Fruit fly (Drosophila melanogaster) whole organism, embryonic: ENCODE data around the gene CG14742.

Source experiments
- BtbVII ChIP-seq: fragments of 200-800 bp; sonication (Bioruptor generic); optimal IDR thresholded peaks from 3 replicates; lab custom pipeline; 2017; ENCODE audit warnings: missing biosample characterization, mild to moderate bottlenecking, missing genetic modification characterization
- CG10274 ChIP-seq: fragments of 200-800 bp; sonication (Bioruptor generic); optimal IDR thresholded peaks from 3 replicates; lab custom pipeline; 2017; ENCODE audit warnings: missing biosample characterization, mild to moderate bottlenecking, missing genetic modification characterization
- CG10959 ChIP-seq: fragments of 200-800 bp; sonication (Bioruptor generic); IDR thresholded peaks from 2 replicates; pipeline ENCODE4 v1.3.6; 2022; ENCODE audit warnings: missing biosample characterization, missing genetic modification characterization
- CG11398 ChIP-seq: fragments of 200-800 bp; sonication (Bioruptor generic); optimal IDR thresholded peaks from 2 replicates; lab custom pipeline; 2016; ENCODE audit warnings: missing biosample characterization, missing genetic modification characterization
- CG11695 ChIP-seq: fragments of 200-800 bp; sonication (Bioruptor generic); IDR thresholded peaks from 3 replicates; pipeline ENCODE4 v1.3.6; 2022; ENCODE audit warnings: missing biosample characterization, missing genetic modification characterization
- CG15479 ChIP-seq: fragments of 200-800 bp; sonication (Bioruptor generic); optimal IDR thresholded peaks from 3 replicates; lab custom pipeline; 2019; ENCODE audit warnings: missing biosample characterization, mild to moderate bottlenecking, missing genetic modification characterization, moderate library complexity
- CG16779 ChIP-seq: fragments of 200-800 bp; sonication (Bioruptor generic); IDR thresholded peaks from 2 replicates; pipeline ENCODE4 v1.3.6; 2022; ENCODE audit warnings: missing biosample characterization, missing genetic modification characterization
- CG1832 ChIP-seq: fragments of 200-800 bp; sonication (Bioruptor generic); optimal IDR thresholded peaks from 2 replicates; lab custom pipeline; 2017; ENCODE audit warnings: missing biosample characterization, mild to moderate bottlenecking, missing genetic modification characterization, inconsistent platforms
- CG31365 ChIP-seq: fragments of 200-800 bp; sonication (Bioruptor generic); optimal IDR thresholded peaks from 2 replicates; lab custom pipeline; 2018; ENCODE audit warnings: missing biosample characterization, mild to moderate bottlenecking, missing genetic modification characterization
- CG31441 ChIP-seq: fragments of 200-800 bp; sonication (Bioruptor generic); IDR thresholded peaks from 2 replicates; pipeline ENCODE4 v1.3.6; 2022; ENCODE audit warnings: missing biosample characterization, missing genetic modification characterization
- CG4707 ChIP-seq: fragments of 200-800 bp; sonication (Bioruptor generic); optimal IDR thresholded peaks from 2 replicates; lab custom pipeline; 2018; ENCODE audit warnings: missing biosample characterization, mild to moderate bottlenecking, missing genetic modification characterization, moderate library complexity
- CG6272 ChIP-seq: fragments of 200-800 bp; sonication (Bioruptor generic); IDR thresholded peaks from 2 replicates; pipeline ENCODE4 v1.3.6; 2022; ENCODE audit warnings: missing biosample characterization, missing genetic modification characterization
- CG8290 ChIP-seq, 3 experiments: fragments of 200-800 bp; sonication (Bioruptor generic); optimal IDR thresholded peaks; 2 replicates each; lab custom pipeline; 2016 to 2019; ENCODE audit warnings: missing biosample characterization in 3 of 3, missing genetic modification characterization in 3 of 3, mild to moderate bottlenecking in 2 of 3, moderate library complexity in 1 of 3
- CG8944 ChIP-seq: fragments of 200-800 bp; sonication (Bioruptor generic); optimal IDR thresholded peaks from 3 replicates; lab custom pipeline; 2016; ENCODE audit warnings: missing biosample characterization, missing genetic modification characterization
- CG9609 ChIP-seq: fragments of 200-800 bp; sonication (Bioruptor generic); optimal IDR thresholded peaks from 3 replicates; lab custom pipeline; 2016; ENCODE audit warnings: missing biosample characterization, missing genetic modification characterization
- CkIIα-i1 ChIP-seq: fragments of 200-800 bp; sonication (Bioruptor generic); IDR thresholded peaks from 2 replicates; pipeline ENCODE4 v1.3.6; 2022; ENCODE audit warnings: missing biosample characterization, missing genetic modification characterization
- Dip3 ChIP-seq: fragments of 200-800 bp; sonication (Bioruptor generic); optimal IDR thresholded peaks from 3 replicates; lab custom pipeline; 2016; ENCODE audit warnings: missing biosample characterization, missing genetic modification characterization
- Med ChIP-seq: fragments of 200-800 bp; sonication (Bioruptor generic); peaks from one replicate; lab custom pipeline; 2016; ENCODE audit warnings: missing biosample characterization, missing genetic modification characterization, mild to moderate bottlenecking, inconsistent platforms, moderate library complexity
- Myb ChIP-seq: fragments of 200-800 bp; sonication (Bioruptor generic); optimal IDR thresholded peaks from 2 replicates; lab custom pipeline; 2016; ENCODE audit warnings: missing biosample characterization, missing genetic modification characterization
- abd-A ChIP-seq: fragments of 200-800 bp; sonication (Bioruptor generic); optimal IDR thresholded peaks from 3 replicates; lab custom pipeline; 2019; ENCODE audit warnings: missing biosample characterization, mild to moderate bottlenecking, missing genetic modification characterization, moderate library complexity
- ara ChIP-seq: fragments of 200-800 bp; sonication (Bioruptor generic); IDR thresholded peaks from 2 replicates; pipeline ENCODE4 v1.3.6; 2022; ENCODE audit warnings: missing biosample characterization, missing genetic modification characterization
- crc ChIP-seq: fragments of 200-800 bp; sonication (Bioruptor generic); optimal IDR thresholded peaks from 2 replicates; lab custom pipeline; 2016; ENCODE audit warnings: missing biosample characterization, missing genetic modification characterization
- crp ChIP-seq, 2 experiments: fragments of 200-800 bp; sonication (Bioruptor generic); optimal IDR thresholded peaks; 2 replicates in 1 of 2; 3 replicates in 1 of 2; lab custom pipeline; 2017; ENCODE audit warnings: missing biosample characterization in 2 of 2, missing genetic modification characterization in 2 of 2, mild to moderate bottlenecking in 1 of 2, moderate library complexity in 1 of 2
- danr ChIP-seq: fragments of 200-800 bp; sonication (Bioruptor generic); IDR thresholded peaks from 2 replicates; pipeline ENCODE4 v1.3.6; 2022; ENCODE audit warnings: missing biosample characterization, missing genetic modification characterization
- dimm ChIP-seq: fragments of 200-800 bp; sonication (Bioruptor generic); IDR thresholded peaks from 2 replicates; pipeline ENCODE4 v1.3.6; 2022; ENCODE audit warnings: missing biosample characterization, missing genetic modification characterization
- dysf ChIP-seq: fragments of 200-800 bp; sonication (Bioruptor generic); IDR thresholded peaks from 3 replicates; pipeline ENCODE4 v1.3.6; 2022; ENCODE audit warnings: missing biosample characterization, missing genetic modification characterization
- ewg ChIP-seq: fragments of 200-800 bp; sonication (Bioruptor generic); optimal IDR thresholded peaks from 3 replicates; lab custom pipeline; 2017; ENCODE audit warnings: mild to moderate bottlenecking, missing biosample characterization, missing genetic modification reagents, missing genetic modification characterization
- eyg ChIP-seq: fragments of 200-800 bp; sonication (Bioruptor generic); optimal IDR thresholded peaks from 3 replicates; lab custom pipeline; 2016; ENCODE audit warnings: missing biosample characterization, missing genetic modification characterization
- fd102C ChIP-seq: fragments of 200-800 bp; sonication (Bioruptor generic); optimal IDR thresholded peaks from 2 replicates; lab custom pipeline; 2018; ENCODE audit warnings: missing biosample characterization, mild to moderate bottlenecking, missing genetic modification characterization, moderate library complexity
- fd96Cb ChIP-seq: fragments of 200-800 bp; sonication (Bioruptor generic); optimal IDR thresholded peaks from 2 replicates; lab custom pipeline; 2018; ENCODE audit warnings: missing biosample characterization, mild to moderate bottlenecking, missing genetic modification characterization, moderate library complexity
- ftz-f1 ChIP-seq: fragments of 200-800 bp; sonication (Bioruptor generic); optimal IDR thresholded peaks from 2 replicates; lab custom pipeline; 2016; ENCODE audit warnings: missing biosample characterization, missing genetic modification characterization
- fu2 ChIP-seq: fragments of 200-800 bp; sonication (Bioruptor generic); optimal IDR thresholded peaks from 2 replicates; lab custom pipeline; 2016; ENCODE audit warnings: missing biosample characterization, missing genetic modification characterization
- gce ChIP-seq: fragments of 200-800 bp; sonication (Bioruptor generic); IDR thresholded peaks from 3 replicates; pipeline ENCODE4 v1.3.6; 2022; ENCODE audit warnings: missing biosample characterization, missing genetic modification characterization
- gem ChIP-seq: fragments of 200-800 bp; sonication (Bioruptor generic); optimal IDR thresholded peaks from 2 replicates; lab custom pipeline; 2019; ENCODE audit warnings: missing biosample characterization, mild to moderate bottlenecking, missing genetic modification characterization, moderate library complexity
- grau ChIP-seq: fragments of 200-800 bp; optimal IDR thresholded peaks from 3 replicates; lab custom pipeline; 2019; ENCODE audit warnings: missing biosample characterization, mild to moderate bottlenecking, missing genetic modification characterization, moderate library complexity
- grn ChIP-seq: fragments of 200-800 bp; sonication (Bioruptor generic); optimal IDR thresholded peaks from 3 replicates; lab custom pipeline; 2017; ENCODE audit warnings: missing biosample characterization, missing genetic modification characterization
- gro ChIP-seq: fragments of 200-800 bp; sonication (Bioruptor generic); optimal IDR thresholded peaks from 2 replicates; lab custom pipeline; 2016; ENCODE audit warnings: missing biosample characterization, missing genetic modification characterization
- hth ChIP-seq: fragments of >200 bp; optimal IDR thresholded peaks from 2 replicates; lab custom pipeline; 2017; ENCODE audit warnings: inconsistent platforms
- jing ChIP-seq: fragments of 200-800 bp; sonication (Bioruptor generic); optimal IDR thresholded peaks from 2 replicates; lab custom pipeline; 2018; ENCODE audit warnings: missing biosample characterization, mild to moderate bottlenecking, missing genetic modification characterization
- lola ChIP-seq, 3 experiments: fragments of >200 bp in 2 of 3; fragments of 200-800 bp in 1 of 3; sonication (Bioruptor generic) in 1 of 3; optimal IDR thresholded peaks; 2 replicates each; lab custom pipeline; 2017 to 2019; ENCODE audit warnings: missing biosample characterization in 3 of 3, missing genetic modification characterization in 3 of 3, mild to moderate bottlenecking in 1 of 3, moderate library complexity in 1 of 3
- mirr ChIP-seq: fragments of 200-800 bp; sonication (Bioruptor generic); optimal IDR thresholded peaks from 3 replicates; lab custom pipeline; 2018; ENCODE audit warnings: missing biosample characterization, mild to moderate bottlenecking, missing genetic modification characterization
- nerfin-1 ChIP-seq: fragments of 200-800 bp; sonication (Bioruptor generic); optimal IDR thresholded peaks from 3 replicates; lab custom pipeline; 2019; ENCODE audit warnings: missing biosample characterization, mild to moderate bottlenecking, missing genetic modification characterization, moderate library complexity
- phol ChIP-seq: fragments of 200-800 bp; sonication (Bioruptor generic); optimal IDR thresholded peaks from 3 replicates; lab custom pipeline; 2018; ENCODE audit warnings: missing biosample characterization, mild to moderate bottlenecking, missing genetic modification characterization, moderate library complexity
- pum ChIP-seq: fragments of 200-800 bp; sonication (Bioruptor generic); optimal IDR thresholded peaks from 2 replicates; lab custom pipeline; 2016; ENCODE audit warnings: missing biosample characterization, missing genetic modification characterization
- sd ChIP-seq: fragments of 200-800 bp; sonication (Bioruptor generic); optimal IDR thresholded peaks from 3 replicates; lab custom pipeline; 2018; ENCODE audit warnings: missing biosample characterization, mild to moderate bottlenecking, missing genetic modification characterization, moderate library complexity
- tio ChIP-seq: fragments of 200-800 bp; sonication (Bioruptor generic); optimal IDR thresholded peaks from 2 replicates; lab custom pipeline; 2017; ENCODE audit warnings: missing biosample characterization, missing genetic modification characterization, inconsistent platforms
- ttk ChIP-seq: fragments of 200-800 bp; sonication (Bioruptor generic); IDR thresholded peaks from 2 replicates; pipeline ENCODE4 v2.1.2; 2022; ENCODE audit warnings: missing biosample characterization, missing genetic modification characterization
- tx ChIP-seq: fragments of 200-800 bp; sonication (Bioruptor generic); optimal IDR thresholded peaks from 2 replicates; lab custom pipeline; 2016; ENCODE audit warnings: missing biosample characterization, missing genetic modification characterization
- wek ChIP-seq: fragments of 200-800 bp; sonication (Bioruptor generic); optimal IDR thresholded peaks from 3 replicates; lab custom pipeline; 2018; ENCODE audit warnings: missing biosample characterization, mild to moderate bottlenecking, missing genetic modification characterization, moderate library complexity
- wor ChIP-seq: fragments of 200-800 bp; sonication (Bioruptor generic); IDR thresholded peaks from 2 replicates; pipeline ENCODE4 v1.3.6; 2022; ENCODE audit warnings: missing biosample characterization, missing genetic modification characterization

CG14742 gene

dm6 chr3R:12221366-12221916 lies 7.1 kb downstream of the CG14742 start, which contains the start of gene CG4860 (continued):
- peak; percentile 43 for TF ChIP-seq wek (GFP tag; lab: Kevin White, UChicago)
- peak; percentile 71 for TF ChIP-seq BtbVII
- TF ChIP-seq Med (GFP tag; lab: Kevin White, UChicago) = peak; percentile 98
- peak; percentile 75 for TF ChIP-seq crc
- peak; percentile 83 for TF ChIP-seq phol (tag; lab: Kevin White, UChicago)
- peak; percentile 79 for TF ChIP-seq ara (GFP tag; lab: Robert Waterston, UW)
- TF ChIP-seq danr (GFP tag; lab: Robert Waterston, UW) = peak; percentile 71; the same call in 1 of the 2 replicates
- TF ChIP-seq lola (GFP tag; optimal IDR thresholded peaks at IDR 0.05; lab: Kevin White, UChicago) = peak in 1 of 3 experiments; percentile 71
- TF ChIP-seq gro (GFP tag; lab: Kevin White, UChicago) = no peak
- TF ChIP-seq CG6272 (GFP tag; lab: Robert Waterston, UW) = peak; percentile 80
- peak; percentile 46 for TF ChIP-seq CG11398
- TF ChIP-seq mirr (GFP tag; lab: Kevin White, UChicago) = peak; percentile 35
- TF ChIP-seq eyg = peak; percentile 53
- TF ChIP-seq CG8944 (GFP tag; lab: Kevin White, UChicago) = peak; percentile 84
- peak; percentile 86 for TF ChIP-seq fu2 (GFP tag; lab: Kevin White, UChicago)
- TF ChIP-seq pum (GFP tag; lab: Kevin White, UChicago) = peak; percentile 84
- TF ChIP-seq sd = no peak
- no peak for TF ChIP-seq grn (GFP tag; lab: Kevin White, UChicago)
- TF ChIP-seq tio (GFP tag; lab: Kevin White, UChicago) = peak; percentile 78
- TF ChIP-seq gem = peak; percentile 95
- peak; percentile 80 for TF ChIP-seq gce
- no peak for TF ChIP-seq CG15479
- TF ChIP-seq fd102C (GFP tag; lab: Kevin White, UChicago) = no peak
- no peak for TF ChIP-seq nerfin-1 (tag; lab: Kevin White, UChicago)
- no peak for TF ChIP-seq CG4707 (GFP tag; lab: Kevin White, UChicago)
- peak; percentile 66 for TF ChIP-seq CG10274 (GFP tag; lab: Kevin White, UChicago)
- peak; percentile 90 for TF ChIP-seq grau (tag; lab: Kevin White, UChicago)
- no peak for TF ChIP-seq abd-A (tag; lab: Kevin White, UChicago)
- peak; percentile 77 for TF ChIP-seq CG16779 (GFP tag; lab: Robert Waterston, UW)
- TF ChIP-seq CkIIα-i1 (GFP tag; lab: Robert Waterston, UW) = no peak
- peak; percentile 60 for TF ChIP-seq Myb (GFP tag; lab: Kevin White, UChicago)
- TF ChIP-seq CG1832 = no peak
- peak; percentile 90 for TF ChIP-seq dysf (GFP tag; lab: Robert Waterston, UW)
- peak in 1 of 2 experiments; percentile 61 for TF ChIP-seq crp (GFP tag; optimal IDR thresholded peaks at IDR 0.05; lab: Kevin White, UChicago)
- TF ChIP-seq hth = no peak
- TF ChIP-seq Dip3 (GFP tag; lab: Kevin White, UChicago) = peak; percentile 82
- peak; percentile 7; the same call in 1 of the 2 replicates for TF ChIP-seq dimm
- peak; percentile 92 for TF ChIP-seq CG11695 (GFP tag; lab: Robert Waterston, UW)
- peak; percentile 42 for TF ChIP-seq CG31365 (tag; lab: Kevin White, UChicago)
- peak; percentile 56 for TF ChIP-seq ftz-f1 (GFP tag; lab: Kevin White, UChicago)
- TF ChIP-seq CG10959 (GFP tag; lab: Robert Waterston, UW) = no peak
- TF ChIP-seq jing (GFP tag; lab: Kevin White, UChicago) = peak; percentile 46
- TF ChIP-seq fd96Cb (tag; lab: Kevin White, UChicago) = peak; percentile 82
- TF ChIP-seq CG9609 (GFP tag; lab: Kevin White, UChicago) = peak; percentile 82
- peak; percentile 85 for TF ChIP-seq tx
- TF ChIP-seq ewg (GFP tag; lab: Kevin White, UChicago) = peak; percentile 58
- peak; percentile 66 for TF ChIP-seq wor (GFP tag; lab: Robert Waterston, UW)
- peak; percentile 83 for TF ChIP-seq ttk
- no peak for TF ChIP-seq CG8290 (GFP tag; optimal IDR thresholded peaks at IDR 0.05; lab: Kevin White, UChicago)
- TF ChIP-seq CG8290 (tag; optimal IDR thresholded peaks at IDR 0.05; lab: Kevin White, UChicago) = peak in 1 of 2 experiments; percentile 80
- peak; percentile 91 for TF ChIP-seq CG31441 (GFP tag; lab: Robert Waterston, UW)
